Fruit fly (Drosophila melanogaster): ENCODE data around the gene rod.
A peak's percentile ranks its signal among the peaks of the same experiment; 100 is the strongest.

Gene rod

dm6 chr3R:31548766-31549510 is 31.8 kb upstream of the rod start (continued):
- TF ChIP-seq Dip2 (GFP tag; IDR thresholded peaks at IDR 0.05) (no peak), klu (GFP tag; IDR thresholded peaks at IDR 0.05) (no peak), repo (GFP tag; optimal IDR thresholded peaks at IDR 0.05) (no peak), chn (GFP tag; optimal IDR thresholded peaks at IDR 0.05) (no peak), ttk (GFP tag; IDR thresholded peaks at IDR 0.05) (no peak), NC2α (GFP tag; optimal IDR thresholded peaks at IDR 0.05) (no peak), mirr (GFP tag; optimal IDR thresholded peaks at IDR 0.05) (no peak), NK7.1 (GFP tag; optimal IDR thresholded peaks at IDR 0.05) (no peak), CG10565 (GFP tag; optimal IDR thresholded peaks at IDR 0.05) (no peak), Stat92E (GFP tag; optimal IDR thresholded peaks at IDR 0.05) (no peak), CG17385 (GFP tag; optimal IDR thresholded peaks at IDR 0.05) (no peak), en (GFP tag; optimal IDR thresholded peaks at IDR 0.05) (no peak), CHES-1-like (GFP tag; optimal IDR thresholded peaks at IDR 0.05) (no peak), CG12219 (GFP tag; optimal IDR thresholded peaks at IDR 0.05) (no peak), Meics (GFP tag; optimal IDR thresholded peaks at IDR 0.05) (no peak), CG14860 (GFP tag; IDR thresholded peaks at IDR 0.05; ENCODE audit: partially characterized antibody) (0 out of 3 replicates have a peak, but pooled peaks have one; percentile 13), CG11504 (tag; optimal IDR thresholded peaks at IDR 0.05) (no peak), cg (GFP tag; optimal IDR thresholded peaks at IDR 0.05) (no peak), grn (GFP tag; optimal IDR thresholded peaks at IDR 0.05) (peak; percentile 12), Doc3 (GFP tag; IDR thresholded peaks at IDR 0.05; ENCODE audit: partially characterized antibody) (no peak), dimm (GFP tag; IDR thresholded peaks at IDR 0.05) (no peak), Side (GFP tag; optimal IDR thresholded peaks at IDR 0.05) (no peak), CG11723 (GFP tag; optimal IDR thresholded peaks at IDR 0.05) (no peak), chm (GFP tag; IDR thresholded peaks at IDR 0.05) (no peak), sd (tag; optimal IDR thresholded peaks at IDR 0.05) (no peak), CG42726 (GFP tag; IDR thresholded peaks at IDR 0.05; ENCODE audit: partially characterized antibody) (no peak), jing (GFP tag; optimal IDR thresholded peaks at IDR 0.05) (no peak), CG15479 (GFP tag; optimal IDR thresholded peaks at IDR 0.05) (no peak), CG12744 (GFP tag; optimal IDR thresholded peaks at IDR 0.05) (no peak), dan (GFP tag; IDR thresholded peaks at IDR 0.05) (no peak), nerfin-1 (tag; optimal IDR thresholded peaks at IDR 0.05) (peak; percentile 20), CG1603 (tag; optimal IDR thresholded peaks at IDR 0.05) (peak; percentile 52), CG9817 (tag; optimal IDR thresholded peaks at IDR 0.05) (no peak), CG10209 (GFP tag; optimal IDR thresholded peaks at IDR 0.05) (no peak), Sox102F (GFP tag; optimal IDR thresholded peaks at IDR 0.05) (peak; percentile 6), CG43689 (GFP tag; IDR thresholded peaks at IDR 0.05) (no peak), pum (GFP tag; optimal IDR thresholded peaks at IDR 0.05) (no peak), CG2875 (GFP tag; optimal IDR thresholded peaks at IDR 0.05) (peak; percentile 29), CG3847 (GFP tag; IDR thresholded peaks at IDR 0.05) (no peak), bab2 (GFP tag; optimal IDR thresholded peaks at IDR 0.05) (no peak), schlank (tag; optimal IDR thresholded peaks at IDR 0.05) (no peak), ara (GFP tag; IDR thresholded peaks at IDR 0.05) (no peak), slou (GFP tag; optimal IDR thresholded peaks at IDR 0.05) (no peak), tap (tag; optimal IDR thresholded peaks at IDR 0.05) (no peak), CG30431 (GFP tag; optimal IDR thresholded peaks at IDR 0.05) (no peak), tll (GFP tag; optimal IDR thresholded peaks at IDR 0.05) (peak in 1 of 2 experiments; percentile 67), zfh2 (GFP tag; optimal IDR thresholded peaks at IDR 0.05) (no peak), CG13775 (GFP tag; optimal IDR thresholded peaks at IDR 0.05) (no peak), CG33213 (GFP tag; optimal IDR thresholded peaks at IDR 0.05) (peak; percentile 13)

Measured in whole organism, embryonic.